Fruit fly (Drosophila melanogaster) Kc167 (cell line): Measurements from ENCODE around the gene Ziz.

Source experiments
- Sin3A ChIP-seq: fragments of >200 bp; optimal IDR thresholded peaks from 2 replicates; lab custom pipeline; 2018; ENCODE audit warnings: missing external identifiers
- insv ChIP-seq: fragments of >200 bp; optimal IDR thresholded peaks from 3 replicates; lab custom pipeline; 2018; ENCODE audit warnings: missing external identifiers
- psq ChIP-seq: fragments of >200 bp; optimal IDR thresholded peaks from 2 replicates; lab custom pipeline; 2017; ENCODE audit warnings: missing external identifiers
- ttk ChIP-seq: sonication (Bioruptor generic); optimal IDR thresholded peaks from 2 replicates; lab custom pipeline; 2017; ENCODE audit warnings: missing external identifiers

- no peak for TF ChIP-seq psq (lab: Kevin White, UChicago)
- TF ChIP-seq ttk, result no peak
- TF ChIP-seq Sin3A (lab: Kevin White, UChicago), result no peak
- no peak for TF ChIP-seq insv
Measured at dm6 chr2L:7495987-7496503, at the start of gene Ziz.
